Worm (Caenorhabditis elegans): ENCODE measurements around the gene C29A12.22.

DNA sequence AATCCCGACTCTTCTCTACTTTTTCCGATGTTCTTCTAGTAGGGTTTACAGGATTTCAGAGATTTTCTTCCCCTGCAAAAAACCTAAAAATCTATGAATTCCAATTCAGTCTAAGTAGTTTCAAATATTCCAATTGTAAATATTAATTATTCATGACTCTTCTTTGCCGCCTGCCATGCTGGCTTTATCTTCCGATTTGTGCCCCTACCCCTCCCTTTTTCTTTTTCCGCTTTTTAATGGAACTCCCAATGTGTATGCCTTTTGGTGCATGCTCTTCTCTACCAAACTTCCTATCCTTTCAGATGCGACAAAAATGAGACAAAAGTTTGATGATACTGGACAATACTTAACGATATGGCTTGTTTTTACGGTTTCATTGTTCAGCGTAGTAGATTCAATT is 12.8 kb downstream of the C29A12.22 start, which contains the start of gene nrx-1:
- TF ChIP-seq egl-27 (tag; optimal IDR thresholded peaks at IDR 0.05) (no peak), mdl-1 (tag; optimal IDR thresholded peaks at IDR 0.05) (no peak), nhr-28 (tag; optimal IDR thresholded peaks at IDR 0.05) (no peak), elt-3 (tag; optimal IDR thresholded peaks at IDR 0.05) (no peak), pha-4 (tag; optimal IDR thresholded peaks at IDR 0.05) (no peak), ztf-4 (tag; optimal IDR thresholded peaks at IDR 0.05) (no peak), lin-15B (tag; optimal IDR thresholded peaks at IDR 0.05) (no peak), nhr-67 (tag; optimal IDR thresholded peaks at IDR 0.05) (no peak), nhr-11 (tag; optimal IDR thresholded peaks at IDR 0.05) (no peak), zag-1 (tag; optimal IDR thresholded peaks at IDR 0.05) (no peak), skn-1 (tag; optimal IDR thresholded peaks at IDR 0.05) (no peak), nfya-1 (tag; optimal IDR thresholded peaks at IDR 0.05; ENCODE audit: insufficient read depth) (no peak), nhr-76 (tag; optimal IDR thresholded peaks at IDR 0.05) (no peak)

Measured in whole organism, L3 larva.